Fruit fly (Drosophila melanogaster): ENCODE results near the gene CG3437.

Gene CG3437

DNA sequence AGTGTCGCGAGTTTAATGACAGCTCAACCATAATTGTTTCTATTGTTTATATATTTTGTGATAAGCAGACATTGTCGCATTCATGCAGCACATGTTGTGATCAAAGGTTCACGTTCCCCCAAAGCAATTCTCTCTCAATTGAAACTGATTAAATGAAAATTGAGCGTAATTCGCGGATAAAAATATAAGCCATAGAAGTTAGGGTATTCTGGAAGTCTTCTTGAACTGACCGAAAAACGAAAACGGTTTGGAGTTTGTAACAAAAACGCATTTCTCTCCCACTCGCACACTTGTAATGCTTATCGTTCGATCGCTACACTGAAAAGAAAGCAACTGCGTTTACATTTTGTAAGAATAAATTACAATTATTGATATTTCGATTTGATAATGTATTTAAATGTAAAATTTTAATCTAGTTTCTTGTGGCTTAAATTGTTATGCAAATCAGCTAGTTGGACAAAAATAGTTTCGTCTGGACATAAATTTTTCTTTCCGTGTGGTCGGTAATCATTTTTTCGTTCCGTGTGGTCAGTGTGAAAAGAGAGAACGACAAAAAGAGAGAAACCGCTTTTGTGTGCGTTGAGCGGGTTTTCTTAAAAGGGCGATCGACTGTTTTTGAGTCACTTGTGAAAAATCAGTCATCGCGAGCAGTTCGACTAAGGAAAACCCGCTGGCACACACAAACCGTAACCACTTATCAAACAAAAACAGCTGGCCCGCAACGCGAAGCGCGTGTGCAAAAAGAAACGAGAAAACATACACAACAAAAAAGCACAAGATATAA, 34.6 kb downstream of the CG3437 start, which contains the start of gene aay (continued):
- TF ChIP-seq Hr3 (GFP tag; optimal IDR thresholded peaks at IDR 0.05) (peak; percentile 99), CG11093 (GFP tag; IDR thresholded peaks at IDR 0.05) (peak; percentile 97), sna (GFP tag; IDR thresholded peaks at IDR 0.05; ENCODE audit: partially characterized antibody) (no peak), CG6254 (GFP tag; optimal IDR thresholded peaks at IDR 0.05) (peak; percentile 97), Bdp1 (GFP tag; optimal IDR thresholded peaks at IDR 0.05) (peak; percentile 94), klu (GFP tag; IDR thresholded peaks at IDR 0.05) (peak; percentile 97), HLH4C (GFP tag; IDR thresholded peaks at IDR 0.05; ENCODE audit: partially characterized antibody) (0 out of 3 replicates have a peak, but pooled peaks have one; percentile 37), B-H2 (GFP tag; optimal IDR thresholded peaks at IDR 0.05) (peak; percentile 94), CG17612 (GFP tag; IDR thresholded peaks at IDR 0.05) (peak; percentile 95), Hmr (GFP tag; optimal IDR thresholded peaks at IDR 0.05) (peak; percentile 99), pb (GFP tag; optimal IDR thresholded peaks at IDR 0.05) (peak; percentile 97), Mrtf (GFP tag; IDR thresholded peaks at IDR 0.05) (peak; percentile 97), ase (GFP tag; IDR thresholded peaks at IDR 0.05) (peak; percentile 98), CG10209 (GFP tag; optimal IDR thresholded peaks at IDR 0.05) (peak; percentile 99), eve (GFP tag; optimal IDR thresholded peaks at IDR 0.05) (peak; percentile 88 to 99), ssp (GFP tag; IDR thresholded peaks at IDR 0.05) (peak; percentile 92), CG7963 (GFP tag; IDR thresholded peaks at IDR 0.05; ENCODE audit: partially characterized antibody) (no peak), CG33213 (GFP tag; optimal IDR thresholded peaks at IDR 0.05) (peak; percentile 98), pan (optimal IDR thresholded peaks at IDR 0.05) (no peak), pan (GFP tag; optimal IDR thresholded peaks at IDR 0.05 in 1 of 2, IDR thresholded peaks at IDR 0.05 in 1 of 2) (peak in 1 of 2 experiments; percentile 98), ind (GFP tag; optimal IDR thresholded peaks at IDR 0.05) (peak; percentile 99), chn (GFP tag; optimal IDR thresholded peaks at IDR 0.05) (peak; percentile 98), CG31388 (GFP tag; optimal IDR thresholded peaks at IDR 0.05) (peak; percentile 96), repo (GFP tag; optimal IDR thresholded peaks at IDR 0.05) (peak; percentile 95), ewg (GFP tag; optimal IDR thresholded peaks at IDR 0.05) (peak; percentile 97), CG11696 (GFP tag; IDR thresholded peaks at IDR 0.05) (peak; percentile 94), Jarid2 (GFP tag; optimal IDR thresholded peaks at IDR 0.05) (peak; percentile 92), dmrt11E (tag; optimal IDR thresholded peaks at IDR 0.05) (peak; percentile 99), CG10147 (GFP tag; optimal IDR thresholded peaks at IDR 0.05) (peak; percentile 99), CG3838 (GFP tag; optimal IDR thresholded peaks at IDR 0.05) (peak; percentile 97), MESR4 (GFP tag; optimal IDR thresholded peaks at IDR 0.05) (peak; percentile 87), Nf-YB (GFP tag; optimal IDR thresholded peaks at IDR 0.05) (peak; percentile 92), CG31365 (tag; optimal IDR thresholded peaks at IDR 0.05) (peak; percentile 90), schlank (tag; optimal IDR thresholded peaks at IDR 0.05) (peak; percentile 93), dpn (GFP tag; optimal IDR thresholded peaks at IDR 0.05) (peak; percentile 98 to 99), Stat92E (GFP tag; optimal IDR thresholded peaks at IDR 0.05) (peak in 1 of 3 experiments; percentile 99), caup (GFP tag; optimal IDR thresholded peaks at IDR 0.05; ENCODE audit: severe bottlenecking) (peak; percentile 99), CG4730 (GFP tag; IDR thresholded peaks at IDR 0.05) (peak; percentile 97), wdn (GFP tag; IDR thresholded peaks at IDR 0.05) (peak; percentile 95), CG5245 (GFP tag; optimal IDR thresholded peaks at IDR 0.05) (peak; percentile 97), sens-2 (GFP tag; IDR thresholded peaks at IDR 0.05) (peak; percentile 96), z (GFP tag; IDR thresholded peaks at IDR 0.05) (peak; percentile 88), Mes4 (GFP tag; optimal IDR thresholded peaks at IDR 0.05) (peak; percentile 98), CG1832 (GFP tag; optimal IDR thresholded peaks at IDR 0.05) (no peak), pfk (GFP tag; optimal IDR thresholded peaks at IDR 0.05) (peak; percentile 50), Ets65A (GFP tag) (peak; percentile 100), lmd (GFP tag; IDR thresholded peaks at IDR 0.05) (peak; percentile 98), CG1233 (GFP tag; optimal IDR thresholded peaks at IDR 0.05) (peak; percentile 99), E2f1 (GFP tag; IDR thresholded peaks at IDR 0.05) (peak; percentile 98)
